Fruit fly (Drosophila melanogaster) whole organism, embryonic: ENCODE data around the gene ppk20.

Source experiments
- Atf-2 ChIP-seq: fragments of 200-800 bp; sonication (Bioruptor generic); optimal IDR thresholded peaks from 2 replicates; lab custom pipeline; 2016; ENCODE audit warnings: missing biosample characterization, missing genetic modification characterization
- Blimp-1 ChIP-seq: fragments of 200-800 bp; sonication (Bioruptor generic); optimal IDR thresholded peaks from 3 replicates; lab custom pipeline; 2018; ENCODE audit warnings: missing biosample characterization, missing genetic modification characterization, mild to moderate bottlenecking, moderate library complexity, missing genetic modification reagents
- CG13296 ChIP-seq: fragments of 200-800 bp; sonication (Bioruptor generic); optimal IDR thresholded peaks from 3 replicates; lab custom pipeline; 2018; ENCODE audit warnings: missing biosample characterization, mild to moderate bottlenecking, missing genetic modification characterization
- CG8281 ChIP-seq: fragments of 200-800 bp; sonication (Bioruptor generic); optimal IDR thresholded peaks from 2 replicates; lab custom pipeline; 2018; ENCODE audit warnings: missing biosample characterization, mild to moderate bottlenecking, missing genetic modification characterization, moderate library complexity
- CoRest ChIP-seq: fragments of 200-800 bp; sonication (Bioruptor generic); optimal IDR thresholded peaks from 3 replicates; lab custom pipeline; 2018; ENCODE audit warnings: missing biosample characterization, mild to moderate bottlenecking, missing genetic modification characterization, moderate library complexity
- Dek ChIP-seq: fragments of 200-800 bp; sonication (Bioruptor generic); optimal IDR thresholded peaks from 3 replicates; lab custom pipeline; 2019; ENCODE audit warnings: missing biosample characterization, mild to moderate bottlenecking, missing genetic modification characterization, moderate library complexity
- Dip2 ChIP-seq: fragments of 200-800 bp; sonication (Bioruptor generic); IDR thresholded peaks from 2 replicates; pipeline ENCODE4 v1.3.6; 2022; ENCODE audit warnings: missing biosample characterization, missing genetic modification characterization
- Hr78 ChIP-seq, 2 experiments: fragments of 200-800 bp in 1 of 2; fragments of >200 bp in 1 of 2; sonication (Bioruptor generic) in 1 of 2; optimal IDR thresholded peaks; 2 replicates each; lab custom pipeline; 2017 to 2019; ENCODE audit warnings: missing biosample characterization in 2 of 2, missing genetic modification characterization in 2 of 2, mild to moderate bottlenecking in 1 of 2, moderate library complexity in 1 of 2
- Trl ChIP-seq, 3 experiments: fragments of >200 bp in 2 of 3; fragments of 200-800 bp in 1 of 3; sonication (Bioruptor generic) in 1 of 3; optimal IDR thresholded peaks; 2 replicates in 1 of 3; 3 replicates in 2 of 3; lab custom pipeline; 2016 to 2017; ENCODE audit warnings: missing biosample characterization in 1 of 3, missing genetic modification characterization in 1 of 3
- Xbp1 ChIP-seq: fragments of 200-800 bp; sonication (Bioruptor generic); optimal IDR thresholded peaks from 3 replicates; lab custom pipeline; 2016; ENCODE audit warnings: missing biosample characterization, mild to moderate bottlenecking, missing genetic modification characterization
- crol ChIP-seq: fragments of 200-800 bp; sonication (Bioruptor generic); IDR thresholded peaks from 2 replicates; pipeline ENCODE4 v1.3.6; 2022; ENCODE audit warnings: missing biosample characterization, missing genetic modification characterization
- dan ChIP-seq: fragments of 200-800 bp; sonication (Bioruptor generic); IDR thresholded peaks from 2 replicates; pipeline ENCODE4 v1.3.6; 2022; ENCODE audit warnings: missing biosample characterization, missing genetic modification characterization
- en ChIP-seq: fragments of 200-800 bp; sonication (Bioruptor generic); optimal IDR thresholded peaks from 2 replicates; lab custom pipeline; 2016; ENCODE audit warnings: missing biosample characterization, missing genetic modification characterization
- z ChIP-seq: fragments of 200-800 bp; sonication (Bioruptor generic); IDR thresholded peaks from 3 replicates; pipeline ENCODE4 v1.3.6; 2022; ENCODE audit warnings: missing biosample characterization, missing genetic modification characterization

DNA sequence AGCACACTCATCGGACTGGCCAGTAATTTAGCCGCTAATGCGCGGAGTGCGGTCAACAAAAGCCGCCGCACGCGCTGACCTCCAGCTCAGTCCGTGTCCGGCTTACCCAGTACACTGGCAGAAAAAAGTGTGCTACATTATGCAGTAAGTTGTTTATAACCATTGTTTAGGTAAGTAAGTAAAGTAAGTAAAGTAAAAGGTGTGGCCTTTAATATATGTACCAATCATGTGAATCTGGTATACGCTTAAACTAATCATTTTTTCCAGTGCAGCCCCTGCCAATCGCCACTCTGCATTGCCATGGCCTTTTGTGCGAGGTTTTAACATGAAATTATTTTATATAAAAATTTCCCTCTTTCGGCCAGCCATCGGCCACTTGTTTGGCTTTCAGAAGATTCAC is 42.8 kb upstream of the ppk20 start:
- no peak for TF ChIP-seq CG8281 (tag; lab: Kevin White, UChicago)
- TF ChIP-seq Trl (optimal IDR thresholded peaks at IDR 0.05; lab: Kevin White, UChicago), result no peak
- no peak for TF ChIP-seq Trl (GFP tag; optimal IDR thresholded peaks at IDR 0.05; lab: Kevin White, UChicago)
- TF ChIP-seq en, result no peak
- TF ChIP-seq z (GFP tag; lab: Robert Waterston, UW), result no peak
- TF ChIP-seq CG13296, result no peak
- TF ChIP-seq Dek (tag; lab: Kevin White, UChicago), result no peak
- TF ChIP-seq Hr78 (GFP tag; optimal IDR thresholded peaks at IDR 0.05; lab: Kevin White, UChicago), result no peak
- no peak for TF ChIP-seq dan (GFP tag; lab: Robert Waterston, UW)
- TF ChIP-seq Xbp1, result no peak
- no peak for TF ChIP-seq Atf-2
- no peak for TF ChIP-seq Blimp-1 (GFP tag; lab: Kevin White, UChicago)
- no peak for TF ChIP-seq CoRest
- TF ChIP-seq Dip2 (GFP tag; lab: Robert Waterston, UW), result no peak
- TF ChIP-seq crol (GFP tag; lab: Robert Waterston, UW), result no peak
